Fruit fly (Drosophila melanogaster): ENCODE measurements around the gene eIF4EHP.
A peak's percentile ranks its signal among the peaks of the same experiment; 100 is the strongest.

Gene eIF4EHP

DNA sequence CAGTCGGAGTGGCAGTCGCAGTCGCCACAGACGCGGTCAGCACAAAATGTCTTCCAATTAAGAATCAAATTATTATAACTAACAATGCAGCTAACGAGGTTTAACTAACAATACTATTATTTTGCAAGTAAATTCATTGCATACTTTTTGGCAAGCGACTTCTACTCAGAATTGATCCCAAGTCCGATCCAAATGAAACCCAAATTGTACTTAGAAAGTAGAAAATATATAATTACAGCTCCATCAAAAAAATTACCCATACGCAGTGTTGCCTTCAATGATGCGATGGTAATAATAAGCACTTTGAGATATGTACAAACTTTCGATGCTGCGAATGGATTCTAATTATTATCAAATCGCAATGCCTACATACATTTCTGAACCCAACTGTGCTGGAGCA, 35.0 kb upstream of the eIF4EHP start:
- TF ChIP-seq Sp1 (GFP tag; optimal IDR thresholded peaks at IDR 0.05) (peak; percentile 57), OdsH (GFP tag; optimal IDR thresholded peaks at IDR 0.05) (peak; percentile 27), h (GFP tag; optimal IDR thresholded peaks at IDR 0.05) (peak; percentile 33), Hnf4 (GFP tag; optimal IDR thresholded peaks at IDR 0.05) (peak; percentile 4), Abd-B (GFP tag; optimal IDR thresholded peaks at IDR 0.05) (no peak), CG32264 (GFP tag; optimal IDR thresholded peaks at IDR 0.05) (no peak), Vsx2 (GFP tag; optimal IDR thresholded peaks at IDR 0.05; ENCODE audit: partially characterized antibody) (no peak), Jra (GFP tag; optimal IDR thresholded peaks at IDR 0.05) (no peak), Hr83 (GFP tag; optimal IDR thresholded peaks at IDR 0.05; ENCODE audit: poor library complexity, severe bottlenecking) (no peak), fru (GFP tag; optimal IDR thresholded peaks at IDR 0.05) (no peak), HLH106 (tag; optimal IDR thresholded peaks at IDR 0.05) (peak; percentile 15), ey (GFP tag; optimal IDR thresholded peaks at IDR 0.05) (peak; percentile 31), woc (GFP tag; optimal IDR thresholded peaks at IDR 0.05) (peak; percentile 38), br (GFP tag; optimal IDR thresholded peaks at IDR 0.05) (peak; percentile 27), foxo (GFP tag; optimal IDR thresholded peaks at IDR 0.05) (peak in 1 of 2 experiments; percentile 55), rgr (GFP tag; optimal IDR thresholded peaks at IDR 0.05) (peak; percentile 16)

DNA sequence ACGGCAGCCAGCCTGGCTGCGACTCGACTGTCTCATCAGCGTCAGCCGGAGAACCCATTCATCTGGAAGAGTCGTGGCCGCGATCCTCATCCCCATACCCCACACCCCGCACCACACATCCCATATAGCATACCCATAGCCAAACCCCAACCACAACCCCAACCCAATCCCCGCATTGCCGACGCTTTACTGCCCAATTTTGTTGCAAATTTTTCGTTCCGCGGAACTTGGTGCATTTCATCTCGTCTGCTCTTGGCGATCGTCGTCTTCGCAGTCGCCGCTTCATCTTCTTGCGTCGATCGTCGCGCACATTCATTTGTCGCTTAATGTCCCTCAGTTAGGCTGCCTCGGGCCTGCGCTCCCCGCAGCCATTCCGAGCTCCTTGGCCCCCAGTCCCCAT, 34.6 kb upstream of the eIF4EHP start:
- TF ChIP-seq dmrt93B (GFP tag; optimal IDR thresholded peaks at IDR 0.05) (no peak), CG9705 (GFP tag; optimal IDR thresholded peaks at IDR 0.05) (no peak), N (GFP tag; optimal IDR thresholded peaks at IDR 0.05) (no peak), lola (GFP tag; optimal IDR thresholded peaks at IDR 0.05) (no peak), Dfd (GFP tag; optimal IDR thresholded peaks at IDR 0.05) (no peak), tai (GFP tag; optimal IDR thresholded peaks at IDR 0.05) (no peak), Vsx2 (GFP tag; optimal IDR thresholded peaks at IDR 0.05; ENCODE audit: partially characterized antibody) (no peak), Sp1 (GFP tag; optimal IDR thresholded peaks at IDR 0.05) (no peak), Rel (GFP tag; optimal IDR thresholded peaks at IDR 0.05) (no peak), Rel (tag; optimal IDR thresholded peaks at IDR 0.05) (no peak), CG32264 (GFP tag; optimal IDR thresholded peaks at IDR 0.05) (no peak), rgr (GFP tag; optimal IDR thresholded peaks at IDR 0.05) (no peak), Mio (GFP tag; optimal IDR thresholded peaks at IDR 0.05) (no peak), HLH106 (tag; optimal IDR thresholded peaks at IDR 0.05) (no peak), Hr78 (GFP tag; optimal IDR thresholded peaks at IDR 0.05) (no peak), dl (GFP tag; optimal IDR thresholded peaks at IDR 0.05; ENCODE audit: insufficient read depth in 1 of 2, partially characterized antibody in 2 of 2) (no peak), usp (GFP tag; optimal IDR thresholded peaks at IDR 0.05) (no peak), Jra (GFP tag; optimal IDR thresholded peaks at IDR 0.05) (no peak), GATAd (GFP tag; optimal IDR thresholded peaks at IDR 0.05) (no peak), CrebA (GFP tag; optimal IDR thresholded peaks at IDR 0.05; ENCODE audit: borderline replicate concordance) (no peak)

DNA sequence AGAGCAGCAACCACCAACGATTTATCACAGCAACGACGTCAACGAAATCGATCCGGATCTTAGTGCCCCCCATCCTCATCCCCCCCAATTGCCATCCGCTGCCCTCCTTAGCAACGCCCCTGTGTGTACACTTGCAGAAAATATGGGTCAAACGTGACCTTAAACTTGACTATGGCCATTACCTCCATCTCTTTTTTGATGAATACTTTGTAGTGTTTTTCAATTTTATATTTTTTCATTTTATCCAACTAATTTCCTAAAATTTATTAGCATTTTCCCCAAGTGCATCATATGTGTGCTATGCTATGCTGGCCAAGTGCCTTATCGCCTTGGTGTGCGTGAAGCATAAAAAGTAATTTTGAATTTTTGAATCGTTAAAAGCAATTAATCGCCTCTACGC, 34.2 kb upstream of the eIF4EHP start:
- TF ChIP-seq pan (optimal IDR thresholded peaks at IDR 0.05) (no peak), Dfd (GFP tag; optimal IDR thresholded peaks at IDR 0.05) (no peak), tai (GFP tag; optimal IDR thresholded peaks at IDR 0.05) (no peak), dl (GFP tag; optimal IDR thresholded peaks at IDR 0.05; ENCODE audit: insufficient read depth in 1 of 2, partially characterized antibody in 2 of 2) (no peak), OdsH (GFP tag; optimal IDR thresholded peaks at IDR 0.05) (peak; percentile 87), foxo (GFP tag; optimal IDR thresholded peaks at IDR 0.05) (peak; percentile 13 to 90), usp (GFP tag; optimal IDR thresholded peaks at IDR 0.05) (no peak), rgr (GFP tag; optimal IDR thresholded peaks at IDR 0.05) (peak; percentile 89), HLH106 (tag; optimal IDR thresholded peaks at IDR 0.05) (peak; percentile 87), CrebA (GFP tag; optimal IDR thresholded peaks at IDR 0.05; ENCODE audit: borderline replicate concordance) (no peak), Hr78 (GFP tag; optimal IDR thresholded peaks at IDR 0.05) (no peak), GATAd (GFP tag; optimal IDR thresholded peaks at IDR 0.05) (no peak), Vsx2 (GFP tag; optimal IDR thresholded peaks at IDR 0.05; ENCODE audit: partially characterized antibody) (no peak), Jra (GFP tag; optimal IDR thresholded peaks at IDR 0.05) (peak; percentile 80), ey (GFP tag; optimal IDR thresholded peaks at IDR 0.05) (peak; percentile 86), jim (GFP tag; optimal IDR thresholded peaks at IDR 0.05) (no peak), brk (GFP tag; optimal IDR thresholded peaks at IDR 0.05) (peak; percentile 83), Abd-B (GFP tag; optimal IDR thresholded peaks at IDR 0.05) (no peak), woc (GFP tag; optimal IDR thresholded peaks at IDR 0.05) (peak; percentile 71), br (GFP tag; optimal IDR thresholded peaks at IDR 0.05) (peak; percentile 87), Rel (GFP tag; optimal IDR thresholded peaks at IDR 0.05) (no peak), Rel (tag; optimal IDR thresholded peaks at IDR 0.05) (peak; percentile 47), Mio (GFP tag; optimal IDR thresholded peaks at IDR 0.05) (no peak), Myc (optimal IDR thresholded peaks at IDR 0.05) (no peak), Hnf4 (GFP tag; optimal IDR thresholded peaks at IDR 0.05) (peak; percentile 86), dmrt93B (GFP tag; optimal IDR thresholded peaks at IDR 0.05) (peak; percentile 64), CG32264 (GFP tag; optimal IDR thresholded peaks at IDR 0.05) (peak; percentile 82), psq (GFP tag; optimal IDR thresholded peaks at IDR 0.05) (peak; percentile 77), Dif (GFP tag; optimal IDR thresholded peaks at IDR 0.05; ENCODE audit: partially characterized antibody) (no peak), sage (GFP tag; optimal IDR thresholded peaks at IDR 0.05) (peak; percentile 76), Hr83 (GFP tag; optimal IDR thresholded peaks at IDR 0.05; ENCODE audit: poor library complexity, severe bottlenecking) (peak; percentile 5), N (GFP tag; optimal IDR thresholded peaks at IDR 0.05) (no peak), lola (GFP tag; optimal IDR thresholded peaks at IDR 0.05) (no peak), CG9705 (GFP tag; optimal IDR thresholded peaks at IDR 0.05) (peak; percentile 68), Sp1 (GFP tag; optimal IDR thresholded peaks at IDR 0.05) (peak; percentile 88), sv (GFP tag; optimal IDR thresholded peaks at IDR 0.05) (no peak), h (GFP tag; optimal IDR thresholded peaks at IDR 0.05) (peak; percentile 93), fru (GFP tag; optimal IDR thresholded peaks at IDR 0.05) (peak; percentile 91), dsf (GFP tag; optimal IDR thresholded peaks at IDR 0.05; ENCODE audit: borderline replicate concordance) (peak; percentile 25)
